Worm (Caenorhabditis elegans): Measurements from ENCODE around the gene lgc-30.

- no peak for TF ChIP-seq ref-1 (GFP tag; conservative IDR thresholded peaks at IDR 0.05)
- no peak for TF ChIP-seq klf-2 (GFP tag; conservative IDR thresholded peaks at IDR 0.05)
- no peak for TF ChIP-seq flt-1 (GFP tag; IDR thresholded peaks at IDR 0.05)
These were observed 2.8 kb downstream of the lgc-30 start for ce11 chrIV:927510-927909.
